Fruit fly (Drosophila melanogaster): Measurements from ENCODE around the gene CG33773.

CG33773 gene

dm6 chr3R:31038473-31039424 lies 3.6 kb downstream of the CG33773 start, which contains the start of gene CanA1:
Gene CanA1, plus strand, starts transcription at chr3R:31039374.
- TF ChIP-seq Pif1B (GFP tag; optimal IDR thresholded peaks at IDR 0.05): no peak
- TF ChIP-seq CG34367 (tag; optimal IDR thresholded peaks at IDR 0.05): no peak
- TF ChIP-seq fd96Ca (GFP tag; IDR thresholded peaks at IDR 0.05): 0 out of 3 replicates have a peak, but pooled peaks have one; percentile 18
- no peak for TF ChIP-seq gl (tag; optimal IDR thresholded peaks at IDR 0.05)

- TF ChIP-seq CG8159 (tag; optimal IDR thresholded peaks at IDR 0.05) (no peak), EcR (GFP tag; optimal IDR thresholded peaks at IDR 0.05) (no peak), Pif1A (GFP tag; optimal IDR thresholded peaks at IDR 0.05) (no peak)
These were observed 9.9 kb downstream of the CG33773 start, which contains the start of gene CG33920 for dm6 chr3R:31045005-31045404. Gene CG33920, minus strand, starts transcription at chr3R:31045105.

- TF ChIP-seq CG10348 (GFP tag; IDR thresholded peaks at IDR 0.05): no peak
- TF ChIP-seq CG9948 (tag; optimal IDR thresholded peaks at IDR 0.05): no peak
- no peak for TF ChIP-seq fd96Ca (GFP tag; IDR thresholded peaks at IDR 0.05)
- TF ChIP-seq gl (tag; optimal IDR thresholded peaks at IDR 0.05): no peak
- TF ChIP-seq CG34367 (tag; optimal IDR thresholded peaks at IDR 0.05): no peak
- TF ChIP-seq Ets98B (GFP tag; IDR thresholded peaks at IDR 0.05): no peak
- TF ChIP-seq CG8159 (tag; optimal IDR thresholded peaks at IDR 0.05): no peak
- no peak for TF ChIP-seq CG32121 (GFP tag; IDR thresholded peaks at IDR 0.05)
- no peak for TF ChIP-seq CG13204 (GFP tag; optimal IDR thresholded peaks at IDR 0.05)
- no peak for TF ChIP-seq CG4496 (GFP tag; IDR thresholded peaks at IDR 0.05)
- no peak for TF ChIP-seq EcR (GFP tag; optimal IDR thresholded peaks at IDR 0.05)
- no peak for TF ChIP-seq CG12605 (GFP tag; IDR thresholded peaks at IDR 0.05)
- TF ChIP-seq Pif1A (GFP tag; optimal IDR thresholded peaks at IDR 0.05): no peak
- TF ChIP-seq CG8301 (tag; optimal IDR thresholded peaks at IDR 0.05): no peak
- no peak for TF ChIP-seq D1 (tag; optimal IDR thresholded peaks at IDR 0.05)
These were observed 13.5 kb downstream of the CG33773 start, which contains the start of gene Alp4 for dm6 chr3R:31048629-31049028. Gene Alp4, plus strand, starts transcription at chr3R:31048929.

- TF ChIP-seq CG34367 (tag; optimal IDR thresholded peaks at IDR 0.05): no peak
- TF ChIP-seq CG13204 (GFP tag; optimal IDR thresholded peaks at IDR 0.05): no peak
- no peak for TF ChIP-seq CG32121 (GFP tag; IDR thresholded peaks at IDR 0.05)
- no peak for TF ChIP-seq CG12605 (GFP tag; IDR thresholded peaks at IDR 0.05)
- no peak for TF ChIP-seq CG17806 (tag; optimal IDR thresholded peaks at IDR 0.05)
- no peak for TF ChIP-seq Pif1A (GFP tag; optimal IDR thresholded peaks at IDR 0.05)
- no peak for TF ChIP-seq CG15710 (tag; optimal IDR thresholded peaks at IDR 0.05)
- no peak for TF ChIP-seq CG9948 (tag; optimal IDR thresholded peaks at IDR 0.05)
- TF ChIP-seq Pif1B (GFP tag; optimal IDR thresholded peaks at IDR 0.05): no peak
- TF ChIP-seq CG8159 (tag; optimal IDR thresholded peaks at IDR 0.05): no peak
- no peak for TF ChIP-seq Snoo (tag; optimal IDR thresholded peaks at IDR 0.05)
- TF ChIP-seq rn (GFP tag; IDR thresholded peaks at IDR 0.05): no peak
- no peak; the same call in 1 of the 2 replicates for TF ChIP-seq Ets98B (GFP tag; IDR thresholded peaks at IDR 0.05)
- no peak for TF ChIP-seq D1 (tag; optimal IDR thresholded peaks at IDR 0.05)
- no peak for TF ChIP-seq gl (tag; optimal IDR thresholded peaks at IDR 0.05)
- TF ChIP-seq CG8301 (tag; optimal IDR thresholded peaks at IDR 0.05): no peak
- TF ChIP-seq EcR (GFP tag; optimal IDR thresholded peaks at IDR 0.05): no peak
- no peak for TF ChIP-seq CG14655 (GFP tag; optimal IDR thresholded peaks at IDR 0.05)
These were observed 18.7 kb downstream of the CG33773 start, which contains the start of gene Chchd3 for dm6 chr3R:31053784-31054221. Gene Chchd3, minus strand, starts transcription at chr3R:31053915.

- peak; percentile 41 for TF ChIP-seq gl (tag; optimal IDR thresholded peaks at IDR 0.05)
- peak; percentile 86 for TF ChIP-seq CG15710 (tag; optimal IDR thresholded peaks at IDR 0.05)
- peak; percentile 82 for TF ChIP-seq CG9948 (tag; optimal IDR thresholded peaks at IDR 0.05)
- TF ChIP-seq Snoo (tag; optimal IDR thresholded peaks at IDR 0.05): peak; percentile 90
- TF ChIP-seq Ets98B (GFP tag; IDR thresholded peaks at IDR 0.05): peak; percentile 83
- peak; percentile 78 for TF ChIP-seq Pif1B (GFP tag; optimal IDR thresholded peaks at IDR 0.05)
- TF ChIP-seq CG34367 (tag; optimal IDR thresholded peaks at IDR 0.05): peak; percentile 70
- TF ChIP-seq D1 (tag; optimal IDR thresholded peaks at IDR 0.05): peak; percentile 4
- no peak for TF ChIP-seq CG13204 (GFP tag; optimal IDR thresholded peaks at IDR 0.05)
- no peak for TF ChIP-seq EcR (GFP tag; optimal IDR thresholded peaks at IDR 0.05)
- TF ChIP-seq CG12605 (GFP tag; IDR thresholded peaks at IDR 0.05): peak; percentile 56; the same call in 1 of the 2 replicates
- peak; percentile 84 for TF ChIP-seq CG17806 (tag; optimal IDR thresholded peaks at IDR 0.05)
- peak; percentile 81 for TF ChIP-seq CG32121 (GFP tag; IDR thresholded peaks at IDR 0.05)
- TF ChIP-seq CG10348 (GFP tag; IDR thresholded peaks at IDR 0.05): no peak
- peak; percentile 90 for TF ChIP-seq CG8159 (tag; optimal IDR thresholded peaks at IDR 0.05)
- TF ChIP-seq Pif1A (GFP tag; optimal IDR thresholded peaks at IDR 0.05): no peak
- peak; percentile 85 for TF ChIP-seq CG14655 (GFP tag; optimal IDR thresholded peaks at IDR 0.05)
- 0 out of 2 replicates have a peak, but pooled peaks have one; percentile 56 for TF ChIP-seq rn (GFP tag; IDR thresholded peaks at IDR 0.05)
- no peak for TF ChIP-seq fd96Ca (GFP tag; IDR thresholded peaks at IDR 0.05)
- peak; percentile 84 for TF ChIP-seq CG8301 (tag; optimal IDR thresholded peaks at IDR 0.05)
- TF ChIP-seq CG4496 (GFP tag; IDR thresholded peaks at IDR 0.05): peak; percentile 89; the same call in 2 of the 3 replicates
These were observed 24.1 kb downstream of the CG33773 start for dm6 chr3R:31059036-31059806.
